Fruit fly (Drosophila melanogaster) whole organism, adult: ENCODE results near the gene RpL17.

Experiments used
- CG11617 ChIP-seq: fragments of 200-800 bp; sonication (Bioruptor generic); optimal IDR thresholded peaks from 2 replicates; lab custom pipeline; 2017; ENCODE audit warnings: mild to moderate bottlenecking, missing biosample characterization, missing genetic modification reagents, missing genetic modification characterization
- CG12768 ChIP-seq: fragments of 200-800 bp; sonication (Bioruptor generic); optimal IDR thresholded peaks from 2 replicates; lab custom pipeline; 2017; ENCODE audit warnings: missing biosample characterization, missing genetic modification characterization, mild to moderate bottlenecking, moderate library complexity, missing genetic modification reagents
- CG14711 ChIP-seq: fragments of 200-800 bp; sonication (Bioruptor generic); optimal IDR thresholded peaks from 2 replicates; lab custom pipeline; 2018; ENCODE audit warnings: missing biosample characterization, mild to moderate bottlenecking, missing genetic modification characterization, moderate library complexity
- CG1620 ChIP-seq: fragments of 200-800 bp; sonication (Bioruptor generic); optimal IDR thresholded peaks from 2 replicates; lab custom pipeline; 2016; ENCODE audit warnings: missing biosample characterization, missing genetic modification characterization
- CG33017 ChIP-seq: fragments of 200-800 bp; sonication (Bioruptor generic); optimal IDR thresholded peaks from 2 replicates; lab custom pipeline; 2018; ENCODE audit warnings: missing biosample characterization, mild to moderate bottlenecking, missing genetic modification characterization, moderate library complexity
- CG5204 ChIP-seq: fragments of 200-800 bp; sonication (Bioruptor generic); optimal IDR thresholded peaks from 2 replicates; lab custom pipeline; 2016; ENCODE audit warnings: missing biosample characterization, missing genetic modification characterization
- CG7045 ChIP-seq: fragments of 200-800 bp; sonication (Bioruptor generic); optimal IDR thresholded peaks from 2 replicates; lab custom pipeline; 2017; ENCODE audit warnings: missing biosample characterization, mild to moderate bottlenecking, missing genetic modification characterization
- CG7101 ChIP-seq: fragments of 200-800 bp; sonication (Bioruptor generic); optimal IDR thresholded peaks from 2 replicates; lab custom pipeline; 2018; ENCODE audit warnings: missing biosample characterization, mild to moderate bottlenecking, missing genetic modification characterization, moderate library complexity
- Hr96 ChIP-seq: fragments of 200-800 bp; sonication (Bioruptor generic); optimal IDR thresholded peaks from 2 replicates; lab custom pipeline; 2016; ENCODE audit warnings: missing biosample characterization, missing genetic modification characterization
- bab1 ChIP-seq: fragments of 200-800 bp; sonication (Bioruptor generic); optimal IDR thresholded peaks from 3 replicates; lab custom pipeline; 2019; ENCODE audit warnings: missing biosample characterization, mild to moderate bottlenecking, missing genetic modification characterization, moderate library complexity
- cic ChIP-seq: fragments of 200-800 bp; sonication (Bioruptor generic); optimal IDR thresholded peaks from 2 replicates; lab custom pipeline; 2017; ENCODE audit warnings: missing biosample characterization, mild to moderate bottlenecking, missing genetic modification characterization, moderate library complexity
- kay ChIP-seq: fragments of 200-800 bp; sonication (Bioruptor generic); peaks from one replicate; lab custom pipeline; 2016; ENCODE audit warnings: missing biosample characterization, missing genetic modification characterization, borderline replicate concordance
- ovo ChIP-seq: fragments of 200-800 bp; sonication (Bioruptor generic); optimal IDR thresholded peaks from 2 replicates; lab custom pipeline; 2016; ENCODE audit warnings: missing biosample characterization, missing genetic modification characterization
- pad ChIP-seq: fragments of 200-800 bp; sonication (Bioruptor generic); optimal IDR thresholded peaks from 3 replicates; lab custom pipeline; 2017; ENCODE audit warnings: missing biosample characterization, missing genetic modification characterization, mild to moderate bottlenecking, moderate library complexity, missing genetic modification reagents
- tj ChIP-seq: fragments of 200-800 bp; sonication (Bioruptor generic); optimal IDR thresholded peaks from 3 replicates; lab custom pipeline; 2017; ENCODE audit warnings: missing biosample characterization, mild to moderate bottlenecking, missing genetic modification characterization, moderate library complexity
- toe ChIP-seq: fragments of 200-800 bp; sonication (Bioruptor generic); optimal IDR thresholded peaks from 2 replicates; lab custom pipeline; 2016; ENCODE audit warnings: missing biosample characterization, missing genetic modification characterization

RpL17 gene

DNA sequence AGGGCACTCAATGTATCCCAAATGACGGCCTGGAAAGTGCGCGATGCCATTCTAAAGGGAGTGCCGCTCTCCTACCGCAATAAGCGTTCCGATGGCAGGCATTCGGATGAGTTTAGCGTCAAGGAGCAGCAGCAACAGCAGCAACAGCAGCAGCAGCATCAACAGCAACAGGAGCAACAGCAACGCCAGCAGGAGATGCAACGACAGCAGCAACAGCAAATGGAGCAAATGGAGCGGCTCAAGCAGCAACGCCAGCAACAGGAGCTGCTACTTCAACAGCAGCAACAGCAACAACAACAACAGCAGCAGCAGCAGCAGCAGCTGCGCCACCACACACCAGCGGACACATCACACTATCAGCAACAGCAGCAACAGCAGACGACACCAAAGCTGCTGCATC is 27.9 kb downstream of the RpL17 start:
- no peak for TF ChIP-seq CG7045 (GFP tag; lab: Kevin White, UChicago)
- no peak for TF ChIP-seq CG5204 (GFP tag; lab: Kevin White, UChicago)
- no peak for TF ChIP-seq bab1
- TF ChIP-seq CG11617 (GFP tag; lab: Kevin White, UChicago): no peak

DNA sequence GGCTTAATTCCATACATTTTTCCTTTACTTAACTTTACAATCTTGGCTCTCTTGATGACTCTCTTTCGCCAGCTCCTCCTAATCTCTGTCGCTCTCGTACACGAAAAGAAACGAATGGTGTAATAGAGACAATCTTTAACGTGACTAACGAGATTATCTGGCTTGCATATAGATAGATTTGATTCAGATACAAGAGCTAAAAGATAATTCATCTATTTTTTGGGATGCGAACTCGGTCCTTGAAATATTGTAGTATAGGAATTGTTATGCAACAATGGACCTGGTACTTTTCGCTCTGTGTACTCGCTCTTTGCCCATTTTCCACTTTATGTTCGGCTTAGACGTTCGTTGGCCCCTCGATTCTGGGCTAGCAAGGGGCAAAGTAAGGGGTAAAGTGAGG is 32.7 kb downstream of the RpL17 start:
- peak; percentile 83 for TF ChIP-seq pad
- peak; percentile 40 for TF ChIP-seq CG11617 (GFP tag; lab: Kevin White, UChicago)
- peak; percentile 34 for TF ChIP-seq CG1620 (GFP tag; lab: Kevin White, UChicago)
- TF ChIP-seq cic (GFP tag; lab: Kevin White, UChicago): no peak
- TF ChIP-seq kay (GFP tag; lab: Kevin White, UChicago): no peak
- peak; percentile 1 for TF ChIP-seq toe
- TF ChIP-seq CG33017 (tag; lab: Kevin White, UChicago): peak; percentile 45
- peak; percentile 51 for TF ChIP-seq CG14711
- peak; percentile 1 for TF ChIP-seq CG5204 (GFP tag; lab: Kevin White, UChicago)
- peak; percentile 37 for TF ChIP-seq CG7045 (GFP tag; lab: Kevin White, UChicago)
- TF ChIP-seq bab1: peak; percentile 53
- no peak for TF ChIP-seq Hr96 (GFP tag; lab: Kevin White, UChicago)
- TF ChIP-seq tj (GFP tag; lab: Kevin White, UChicago): peak; percentile 43
- TF ChIP-seq CG12768: peak; percentile 63
- TF ChIP-seq CG7101 (tag; lab: Kevin White, UChicago): peak; percentile 51

DNA sequence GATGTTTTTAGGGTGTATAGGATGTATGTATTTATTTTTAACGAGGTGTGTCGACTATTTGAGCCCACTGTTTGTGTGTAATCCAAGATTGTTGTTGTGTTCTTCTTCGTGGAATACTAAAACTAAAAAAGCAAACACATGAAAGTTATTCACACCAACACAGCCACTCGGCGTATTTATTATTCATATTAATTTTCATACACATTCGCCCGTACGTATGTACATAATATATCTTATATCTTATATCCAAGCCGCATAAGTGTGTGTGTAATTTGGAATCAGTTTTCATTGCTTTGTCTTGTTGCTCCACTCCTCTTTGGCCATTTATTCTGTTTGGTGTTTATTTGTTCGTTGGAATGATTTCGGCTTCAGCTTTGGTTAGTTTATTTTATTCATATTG is 33.4 kb downstream of the RpL17 start:
- no peak for TF ChIP-seq CG7101 (tag; lab: Kevin White, UChicago)
- peak; percentile 34 for TF ChIP-seq tj (GFP tag; lab: Kevin White, UChicago)

DNA sequence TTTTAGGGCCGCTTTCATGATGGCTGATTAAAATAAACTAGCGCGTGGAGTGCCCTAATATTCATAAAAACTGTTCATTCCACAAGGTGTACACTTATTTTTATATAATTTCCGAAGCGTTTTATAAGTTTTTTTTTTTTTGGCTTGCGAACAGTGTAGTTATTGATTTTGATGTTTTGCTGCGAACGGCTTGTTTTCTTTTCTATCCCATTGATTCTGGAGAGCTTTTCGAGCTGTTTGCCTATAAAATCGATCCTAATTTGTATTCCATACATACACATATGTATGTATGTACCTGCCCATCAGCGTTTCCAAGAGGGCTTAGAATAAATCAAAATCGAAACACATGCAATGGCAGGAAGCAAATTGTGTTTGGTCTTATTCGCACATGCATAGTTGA is 33.8 kb downstream of the RpL17 start:
- TF ChIP-seq CG11617 (GFP tag; lab: Kevin White, UChicago): no peak
- peak; percentile 64 for TF ChIP-seq kay (GFP tag; lab: Kevin White, UChicago)

DNA sequence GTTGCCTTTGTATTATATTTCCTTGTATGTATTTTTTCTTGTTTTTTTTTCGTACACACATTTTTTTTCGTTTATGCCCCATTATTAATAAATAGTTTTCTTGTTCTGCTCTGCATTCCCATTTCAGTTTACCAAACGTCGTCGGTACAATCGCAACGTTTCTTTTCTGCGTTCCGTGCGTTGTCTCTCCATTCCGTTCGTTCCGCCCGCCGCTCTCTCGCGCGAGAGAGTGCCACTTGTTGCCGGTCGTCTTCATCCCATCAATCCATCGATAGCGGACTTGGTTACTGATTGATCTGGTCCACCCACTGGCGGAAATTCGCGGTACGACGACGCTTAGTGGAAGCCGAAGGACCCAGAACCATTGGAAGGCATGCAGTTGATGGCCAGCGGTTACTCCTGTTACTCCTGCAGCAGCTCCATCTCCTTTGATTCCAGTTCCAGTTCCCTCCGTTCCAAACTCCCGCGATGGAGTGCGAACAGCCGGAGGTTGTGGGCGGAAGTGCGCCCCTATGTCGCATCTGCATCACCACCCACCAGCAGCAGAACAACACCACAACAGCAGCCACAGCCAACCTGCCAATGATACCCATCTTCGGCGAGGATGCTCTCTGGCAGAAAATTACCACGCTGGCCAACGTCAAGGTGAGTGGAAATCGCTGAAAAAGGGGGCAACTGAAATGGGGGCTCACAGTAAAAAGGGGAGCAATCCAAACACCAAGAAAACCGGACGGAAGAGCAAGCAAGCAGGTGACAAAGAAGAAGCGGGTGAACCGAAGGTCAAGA is 34.6 kb downstream of the RpL17 start:
- TF ChIP-seq bab1: no peak
- TF ChIP-seq cic (GFP tag; lab: Kevin White, UChicago): no peak

DNA sequence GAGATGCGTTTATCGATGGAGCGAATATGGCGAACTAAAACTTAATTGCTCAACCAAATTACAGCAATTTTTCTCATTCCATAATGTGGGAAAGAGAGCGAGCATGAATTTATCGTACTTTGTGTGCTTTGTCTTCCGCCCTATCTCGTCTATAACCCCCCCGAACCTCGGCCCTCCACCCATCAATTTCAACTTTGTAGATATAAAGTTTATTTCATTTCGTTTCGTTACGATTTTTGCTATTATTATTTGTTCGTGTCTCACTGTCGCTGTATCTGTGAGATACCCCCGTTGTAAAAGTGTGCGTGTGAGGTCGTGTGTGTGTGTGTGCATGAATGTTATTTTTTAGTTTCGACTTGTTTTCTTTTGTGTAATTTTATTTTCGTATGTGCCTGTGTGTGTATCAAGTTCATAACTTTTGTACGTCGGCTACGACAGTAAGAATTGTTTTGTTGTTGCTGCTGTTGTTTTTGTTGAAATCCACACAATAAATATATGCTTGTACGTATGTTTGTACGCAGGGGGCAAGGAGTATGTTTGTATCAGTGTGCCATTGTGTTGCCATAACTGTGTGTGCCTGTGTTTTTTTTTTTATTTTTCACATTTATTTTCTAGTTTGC is 35.3 kb downstream of the RpL17 start:
- TF ChIP-seq ovo (GFP tag; lab: Kevin White, UChicago): no peak
- TF ChIP-seq cic (GFP tag; lab: Kevin White, UChicago): peak; percentile 52
- no peak for TF ChIP-seq CG7045 (GFP tag; lab: Kevin White, UChicago)

DNA sequence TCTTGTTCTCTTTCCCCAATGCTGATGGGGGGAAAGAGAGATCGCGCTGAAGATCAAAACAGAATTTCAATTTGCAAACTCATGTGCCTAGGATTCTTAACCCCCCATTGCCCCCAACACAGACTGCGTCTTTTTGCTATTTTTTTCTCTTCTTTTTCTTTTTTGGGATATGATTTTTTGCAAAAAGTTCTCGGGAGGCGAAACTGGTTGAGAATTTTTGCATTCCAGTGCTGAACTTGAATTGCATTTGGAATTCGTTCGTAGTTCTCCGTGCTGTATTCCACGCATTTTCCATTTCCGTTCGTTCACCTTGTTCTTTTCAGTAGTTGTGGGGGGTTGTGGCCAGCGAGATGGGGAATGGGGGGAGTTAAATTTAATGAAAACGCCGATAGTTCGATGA is 35.9 kb downstream of the RpL17 start:
- no peak for TF ChIP-seq CG7045 (GFP tag; lab: Kevin White, UChicago)
- no peak for TF ChIP-seq CG33017 (tag; lab: Kevin White, UChicago)
- no peak for TF ChIP-seq ovo (GFP tag; lab: Kevin White, UChicago)
- TF ChIP-seq CG11617 (GFP tag; lab: Kevin White, UChicago): no peak
- no peak for TF ChIP-seq kay (GFP tag; lab: Kevin White, UChicago)

DNA sequence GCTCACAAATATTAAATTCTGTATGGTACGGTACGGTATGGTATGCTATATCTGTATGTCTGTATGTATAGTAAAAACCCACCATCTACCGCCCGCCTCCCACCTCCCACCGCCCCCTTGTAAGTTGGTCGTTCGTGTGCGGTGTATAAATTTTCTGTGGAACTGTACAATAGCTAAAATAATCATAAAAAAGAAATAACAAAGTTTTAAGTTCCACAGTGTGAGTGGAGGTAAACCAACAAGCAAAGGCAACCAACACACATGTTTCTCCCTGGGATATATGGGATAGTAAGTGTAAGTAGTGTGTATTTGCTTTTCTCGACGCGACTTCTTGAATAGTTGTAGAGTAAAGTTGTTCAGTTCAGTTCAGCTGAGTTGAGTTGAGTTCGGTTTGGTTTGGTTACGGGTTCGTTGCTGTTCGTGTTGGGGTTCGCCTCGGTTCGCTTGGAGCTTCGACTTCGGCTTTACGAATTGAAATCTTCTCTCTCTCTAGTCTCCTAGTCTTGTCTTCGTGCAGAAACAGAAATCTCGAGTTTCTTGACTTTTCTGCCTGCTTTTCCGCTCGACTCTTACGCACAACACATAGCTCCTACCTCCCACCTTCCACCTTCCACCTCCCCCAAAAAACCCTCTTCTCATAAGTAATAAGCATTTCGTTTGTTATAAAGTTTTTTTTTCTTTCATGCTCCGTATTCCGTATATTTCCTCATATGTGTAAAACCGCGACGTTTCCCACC is 37.3 kb downstream of the RpL17 start:
- no peak for TF ChIP-seq kay (GFP tag; lab: Kevin White, UChicago)
- TF ChIP-seq cic (GFP tag; lab: Kevin White, UChicago): peak; percentile 67
- peak; percentile 23 for TF ChIP-seq bab1

DNA sequence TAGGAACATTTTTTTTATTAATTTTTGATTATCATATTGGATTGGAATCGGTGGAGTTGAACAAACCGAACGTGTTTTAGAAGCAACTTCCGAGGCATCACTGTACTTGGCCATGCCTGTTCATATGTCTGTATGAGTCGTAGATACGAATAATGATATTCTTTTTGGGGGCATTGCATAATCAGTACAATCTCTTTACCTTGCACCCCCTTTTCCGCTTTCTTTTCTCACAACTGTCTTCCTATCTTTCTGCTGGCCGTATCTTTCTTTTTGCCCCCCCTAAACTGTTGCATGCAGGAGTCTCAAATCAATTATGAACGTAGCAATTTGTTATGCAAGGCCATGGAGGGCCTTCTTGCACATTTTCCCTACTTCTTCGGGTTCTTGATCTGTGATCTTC is 38.1 kb downstream of the RpL17 start:
- TF ChIP-seq tj (GFP tag; lab: Kevin White, UChicago): no peak
- no peak for TF ChIP-seq CG12768
